Fruit fly (Drosophila melanogaster) whole organism, embryonic: ENCODE measurements around the gene CG13465.
A peak's percentile ranks its signal among the peaks of the same experiment; 100 is the strongest.

Experiments used
- ATbp ChIP-seq: fragments of 200-800 bp; sonication (Bioruptor generic); optimal IDR thresholded peaks from 2 replicates; lab custom pipeline; 2017; ENCODE audit warnings: missing biosample characterization, mild to moderate bottlenecking, missing genetic modification characterization, missing genetic modification reagents
- B-H1 ChIP-seq: fragments of 200-800 bp; sonication (Bioruptor generic); IDR thresholded peaks from 3 replicates; pipeline ENCODE4 v1.3.6; 2022; ENCODE audit warnings: missing biosample characterization, missing genetic modification characterization
- BtbVII ChIP-seq: fragments of 200-800 bp; sonication (Bioruptor generic); optimal IDR thresholded peaks from 3 replicates; lab custom pipeline; 2017; ENCODE audit warnings: missing biosample characterization, mild to moderate bottlenecking, missing genetic modification characterization
- CG11085 ChIP-seq: fragments of 200-800 bp; sonication (Bioruptor generic); IDR thresholded peaks from 2 replicates; pipeline ENCODE4 v1.3.6; 2022; ENCODE audit warnings: missing biosample characterization, missing genetic modification characterization
- CG11398 ChIP-seq: fragments of 200-800 bp; sonication (Bioruptor generic); optimal IDR thresholded peaks from 2 replicates; lab custom pipeline; 2016; ENCODE audit warnings: missing biosample characterization, missing genetic modification characterization
- CG11456 ChIP-seq: fragments of 200-800 bp; sonication (Bioruptor generic); IDR thresholded peaks from 3 replicates; pipeline ENCODE4 v1.3.6; 2022; ENCODE audit warnings: missing biosample characterization, missing genetic modification characterization
- CG12155 ChIP-seq: fragments of 200-800 bp; sonication (Bioruptor generic); optimal IDR thresholded peaks from 3 replicates; lab custom pipeline; 2016; ENCODE audit warnings: missing biosample characterization, missing genetic modification characterization
- CG13624 ChIP-seq: fragments of 200-800 bp; sonication (Bioruptor generic); optimal IDR thresholded peaks from 2 replicates; lab custom pipeline; 2016; ENCODE audit warnings: missing biosample characterization, missing genetic modification characterization
- CG14014 ChIP-seq: fragments of 200-800 bp; sonication (Bioruptor generic); IDR thresholded peaks from 2 replicates; pipeline ENCODE4 v1.3.6; 2022; ENCODE audit warnings: missing biosample characterization, missing genetic modification characterization
- CG15011 ChIP-seq: fragments of 200-800 bp; sonication (Bioruptor generic); optimal IDR thresholded peaks from 3 replicates; lab custom pipeline; 2018; ENCODE audit warnings: missing biosample characterization, mild to moderate bottlenecking, missing genetic modification characterization
- CG15601 ChIP-seq: fragments of 200-800 bp; sonication (Bioruptor generic); optimal IDR thresholded peaks from 3 replicates; lab custom pipeline; 2019; ENCODE audit warnings: missing biosample characterization, mild to moderate bottlenecking, missing genetic modification characterization, moderate library complexity
- CG1603 ChIP-seq: fragments of 200-800 bp; sonication (Bioruptor generic); optimal IDR thresholded peaks from 2 replicates; lab custom pipeline; 2019; ENCODE audit warnings: missing biosample characterization, mild to moderate bottlenecking, missing genetic modification characterization, moderate library complexity
- CG17568 ChIP-seq: fragments of 200-800 bp; sonication (Bioruptor generic); optimal IDR thresholded peaks from 2 replicates; lab custom pipeline; 2018; ENCODE audit warnings: missing biosample characterization, mild to moderate bottlenecking, missing genetic modification characterization, moderate library complexity
- CG2116 ChIP-seq: fragments of 200-800 bp; sonication (Bioruptor generic); optimal IDR thresholded peaks from 3 replicates; lab custom pipeline; 2018; ENCODE audit warnings: missing biosample characterization, mild to moderate bottlenecking, missing genetic modification characterization
- CG2199 ChIP-seq: fragments of 200-800 bp; sonication (Bioruptor generic); IDR thresholded peaks from 3 replicates; pipeline ENCODE4 v1.3.6; 2022; ENCODE audit warnings: missing biosample characterization, missing genetic modification characterization
- CG3847 ChIP-seq: fragments of 200-800 bp; sonication (Bioruptor generic); IDR thresholded peaks from 2 replicates; pipeline ENCODE4 v1.3.6; 2022; ENCODE audit warnings: missing biosample characterization, missing genetic modification characterization
- CG4282 ChIP-seq: fragments of 200-800 bp; sonication (Bioruptor generic); optimal IDR thresholded peaks from 2 replicates; lab custom pipeline; 2016; ENCODE audit warnings: missing biosample characterization, missing genetic modification characterization
- CG4328 ChIP-seq: fragments of 200-800 bp; sonication (Bioruptor generic); optimal IDR thresholded peaks from 3 replicates; lab custom pipeline; 2017; ENCODE audit warnings: missing biosample characterization, missing genetic modification reagents, missing genetic modification characterization
- CG6813 ChIP-seq: fragments of 200-800 bp; sonication (Bioruptor generic); optimal IDR thresholded peaks from 2 replicates; lab custom pipeline; 2017; ENCODE audit warnings: missing biosample characterization, missing genetic modification characterization, mild to moderate bottlenecking, moderate library complexity, missing genetic modification reagents
- CG6854 ChIP-seq: fragments of 200-800 bp; sonication (Bioruptor generic); optimal IDR thresholded peaks from 3 replicates; lab custom pipeline; 2017; ENCODE audit warnings: missing biosample characterization, mild to moderate bottlenecking, missing genetic modification characterization
- CG7556 ChIP-seq: fragments of 200-800 bp; sonication (Bioruptor generic); optimal IDR thresholded peaks from 2 replicates; lab custom pipeline; 2017; ENCODE audit warnings: missing biosample characterization, mild to moderate bottlenecking, missing genetic modification characterization
- CG9727 ChIP-seq: fragments of 200-800 bp; sonication (Bioruptor generic); optimal IDR thresholded peaks from 3 replicates; lab custom pipeline; 2017; ENCODE audit warnings: missing biosample characterization, mild to moderate bottlenecking, missing genetic modification characterization
- CG9932 ChIP-seq: fragments of 200-800 bp; sonication (Bioruptor generic); IDR thresholded peaks from 2 replicates; pipeline ENCODE4 v1.3.6; 2022; ENCODE audit warnings: missing biosample characterization, missing genetic modification characterization
- CoRest ChIP-seq: fragments of 200-800 bp; sonication (Bioruptor generic); optimal IDR thresholded peaks from 3 replicates; lab custom pipeline; 2018; ENCODE audit warnings: missing biosample characterization, mild to moderate bottlenecking, missing genetic modification characterization, moderate library complexity
- D ChIP-seq, 2 experiments: fragments of 200-800 bp in 1 of 2; fragments of >200 bp in 1 of 2; sonication (Bioruptor generic) in 1 of 2; optimal IDR thresholded peaks; 2 replicates in 1 of 2; 3 replicates in 1 of 2; lab custom pipeline; 2017; ENCODE audit warnings: mild to moderate bottlenecking in 1 of 2, missing biosample characterization in 1 of 2, missing genetic modification characterization in 1 of 2, missing genetic modification reagents in 1 of 2
- Dip2 ChIP-seq: fragments of 200-800 bp; sonication (Bioruptor generic); IDR thresholded peaks from 2 replicates; pipeline ENCODE4 v1.3.6; 2022; ENCODE audit warnings: missing biosample characterization, missing genetic modification characterization
- Doc3 ChIP-seq: fragments of 200-800 bp; sonication (Bioruptor generic); IDR thresholded peaks from 3 replicates; pipeline ENCODE4 v1.3.6; 2022; ENCODE audit warnings: missing biosample characterization, missing genetic modification characterization; ENCODE audit not compliant: partially characterized antibody
- Drgx ChIP-seq: fragments of 200-800 bp; sonication (Bioruptor generic); IDR thresholded peaks from 2 replicates; pipeline ENCODE4 v1.3.6; 2022; ENCODE audit warnings: missing biosample characterization, missing genetic modification characterization
- Fer1 ChIP-seq: fragments of 200-800 bp; sonication (Bioruptor generic); optimal IDR thresholded peaks from 2 replicates; lab custom pipeline; 2017; ENCODE audit warnings: missing biosample characterization, mild to moderate bottlenecking, missing genetic modification characterization
- HLHmδ ChIP-seq: fragments of 200-800 bp; sonication (Bioruptor generic); optimal IDR thresholded peaks from 2 replicates; lab custom pipeline; 2018; ENCODE audit warnings: missing biosample characterization, mild to moderate bottlenecking, missing genetic modification characterization, moderate library complexity
- Mad ChIP-seq: fragments of 200-800 bp; sonication (Bioruptor generic); optimal IDR thresholded peaks from 2 replicates; lab custom pipeline; 2016; ENCODE audit warnings: missing biosample characterization, missing genetic modification characterization
- Oaz ChIP-seq: fragments of 200-800 bp; sonication (Bioruptor generic); IDR thresholded peaks from 2 replicates; pipeline ENCODE4 v1.3.6; 2022; ENCODE audit warnings: missing biosample characterization, missing genetic modification characterization
- Optix ChIP-seq: fragments of 200-800 bp; sonication (Bioruptor generic); IDR thresholded peaks from 3 replicates; pipeline ENCODE4 v1.3.6; 2022; ENCODE audit warnings: missing biosample characterization, missing genetic modification characterization
- Scr ChIP-seq: fragments of 200-800 bp; sonication (Bioruptor generic); IDR thresholded peaks from 2 replicates; pipeline ENCODE4 v1.3.6; 2022; ENCODE audit warnings: missing biosample characterization, missing genetic modification characterization; ENCODE audit not compliant: partially characterized antibody
- Sry-δ ChIP-seq: fragments of 200-800 bp; sonication (Bioruptor generic); optimal IDR thresholded peaks from 2 replicates; lab custom pipeline; 2016; ENCODE audit warnings: missing biosample characterization, missing genetic modification characterization
- Stat92E ChIP-seq, 3 experiments: fragments of >200 bp in 2 of 3; fragments of 200-800 bp in 1 of 3; sonication (Bioruptor generic) in 1 of 3; optimal IDR thresholded peaks; 2 replicates each; lab custom pipeline; 2017 to 2019; ENCODE audit warnings: missing biosample characterization in 3 of 3, missing genetic modification characterization in 3 of 3, mild to moderate bottlenecking in 1 of 3, moderate library complexity in 1 of 3
- ap ChIP-seq: fragments of 200-800 bp; sonication (Bioruptor generic); IDR thresholded peaks from 2 replicates; pipeline ENCODE4 v1.3.6; 2022; ENCODE audit warnings: missing biosample characterization, missing genetic modification characterization
- bbx ChIP-seq: fragments of 200-800 bp; sonication (Bioruptor generic); IDR thresholded peaks from 2 replicates; pipeline ENCODE4 v1.3.6; 2022; ENCODE audit warnings: missing biosample characterization, missing genetic modification characterization; ENCODE audit not compliant: partially characterized antibody
- btn ChIP-seq: fragments of 200-800 bp; sonication (Bioruptor generic); optimal IDR thresholded peaks from 2 replicates; lab custom pipeline; 2016; ENCODE audit warnings: missing biosample characterization, missing genetic modification characterization
- ci ChIP-seq: fragments of 200-800 bp; sonication (Bioruptor generic); IDR thresholded peaks from 3 replicates; pipeline ENCODE4 v1.3.6; 2022; ENCODE audit warnings: missing biosample characterization, missing genetic modification characterization
- dmrt11E ChIP-seq: fragments of 200-800 bp; sonication (Bioruptor generic); optimal IDR thresholded peaks from 3 replicates; lab custom pipeline; 2018; ENCODE audit warnings: missing biosample characterization, mild to moderate bottlenecking, missing genetic modification characterization, moderate library complexity
- fd3F ChIP-seq: fragments of 200-800 bp; sonication (Bioruptor generic); optimal IDR thresholded peaks from 2 replicates; lab custom pipeline; 2018; ENCODE audit warnings: missing biosample characterization, mild to moderate bottlenecking, missing genetic modification characterization, moderate library complexity
- hth ChIP-seq: fragments of >200 bp; optimal IDR thresholded peaks from 2 replicates; lab custom pipeline; 2017; ENCODE audit warnings: inconsistent platforms
- insv ChIP-seq, 2 experiments: fragments of 200-800 bp; sonication (Bioruptor generic); optimal IDR thresholded peaks; 3 replicates each; lab custom pipeline; 2016 to 2018; ENCODE audit warnings: missing biosample characterization in 2 of 2, missing genetic modification characterization in 2 of 2
- jumu ChIP-seq: fragments of 200-800 bp; sonication (Bioruptor generic); optimal IDR thresholded peaks from 3 replicates; lab custom pipeline; 2016; ENCODE audit warnings: missing biosample characterization, missing genetic modification characterization
- lab ChIP-seq: fragments of 200-800 bp; sonication (Bioruptor generic); optimal IDR thresholded peaks from 3 replicates; lab custom pipeline; 2017; ENCODE audit warnings: missing biosample characterization, missing genetic modification characterization, mild to moderate bottlenecking, moderate library complexity, missing genetic modification reagents
- nau ChIP-seq: fragments of 200-800 bp; sonication (Bioruptor generic); optimal IDR thresholded peaks from 3 replicates; lab custom pipeline; 2017; ENCODE audit warnings: missing biosample characterization, mild to moderate bottlenecking, missing genetic modification characterization, missing genetic modification reagents
- nerfin-2 ChIP-seq: fragments of 200-800 bp; sonication (Bioruptor generic); IDR thresholded peaks from 2 replicates; pipeline ENCODE4 v1.3.6; 2022; ENCODE audit warnings: missing biosample characterization, missing genetic modification characterization; ENCODE audit not compliant: partially characterized antibody
- sd ChIP-seq: fragments of 200-800 bp; sonication (Bioruptor generic); optimal IDR thresholded peaks from 3 replicates; lab custom pipeline; 2018; ENCODE audit warnings: missing biosample characterization, mild to moderate bottlenecking, missing genetic modification characterization, moderate library complexity
- zen2 ChIP-seq: fragments of 200-800 bp; sonication (Bioruptor generic); IDR thresholded peaks from 3 replicates; pipeline ENCODE4 v1.3.6; 2022; ENCODE audit warnings: missing biosample characterization, missing genetic modification characterization; ENCODE audit not compliant: partially characterized antibody

Gene CG13465

DNA sequence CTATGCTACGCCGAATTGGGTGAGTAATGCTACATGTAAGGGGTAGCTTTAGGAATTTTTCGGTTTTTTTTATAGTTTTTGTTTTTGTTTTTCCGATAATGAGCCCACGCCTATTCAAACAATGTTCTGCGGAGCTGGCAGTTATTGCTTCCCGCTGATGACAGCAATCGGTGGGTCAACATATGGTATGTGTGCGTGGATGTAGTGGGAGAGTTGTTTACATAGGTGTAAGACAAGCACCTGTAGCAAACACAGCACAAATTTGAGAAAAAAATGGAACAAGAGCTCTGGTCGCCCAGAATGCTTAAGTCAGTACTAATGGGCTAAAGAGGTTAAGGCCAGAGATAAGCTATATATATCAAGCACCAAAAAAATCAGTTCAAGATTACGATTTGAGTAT, 44.1 kb upstream of the CG13465 start (continued):
- no peak for TF ChIP-seq CG3847
- TF ChIP-seq CG6813 (GFP tag; lab: Kevin White, UChicago): peak; percentile 48
- no peak for TF ChIP-seq Mad
- TF ChIP-seq Doc3 (GFP tag; lab: Robert Waterston, UW): no peak
- no peak for TF ChIP-seq CG11456 (GFP tag; lab: Robert Waterston, UW)
- TF ChIP-seq ci (GFP tag; lab: Robert Waterston, UW): peak; percentile 34; the same call in 1 of the 3 replicates
- 0 out of 3 replicates have a peak, but pooled peaks have one; percentile 23 for TF ChIP-seq CG2199
- peak; percentile 18; the same call in 1 of the 2 replicates for TF ChIP-seq CG9932
- no peak for TF ChIP-seq btn (GFP tag; lab: Kevin White, UChicago)
- TF ChIP-seq CG1603 (tag; lab: Kevin White, UChicago): no peak
- no peak for TF ChIP-seq Oaz (GFP tag; lab: Robert Waterston, UW)
- no peak for TF ChIP-seq Sry-δ (GFP tag; lab: Kevin White, UChicago)
- peak; percentile 37 for TF ChIP-seq ATbp (GFP tag; lab: Kevin White, UChicago)
- TF ChIP-seq Drgx (GFP tag; lab: Robert Waterston, UW): no peak
- no peak for TF ChIP-seq bbx (GFP tag; lab: Robert Waterston, UW)
- no peak for TF ChIP-seq CG11085 (GFP tag; lab: Robert Waterston, UW)
- TF ChIP-seq B-H1 (GFP tag; lab: Robert Waterston, UW): no peak
- peak; percentile 3 for TF ChIP-seq BtbVII
- no peak for TF ChIP-seq nerfin-2 (GFP tag; lab: Robert Waterston, UW)
- no peak for TF ChIP-seq CG15011 (GFP tag; lab: Kevin White, UChicago)
- no peak for TF ChIP-seq CG12155 (GFP tag; lab: Kevin White, UChicago)
- no peak for TF ChIP-seq CG14014 (GFP tag; lab: Robert Waterston, UW)
- peak; percentile 12 for TF ChIP-seq CG17568 (GFP tag; lab: Kevin White, UChicago)
- TF ChIP-seq CoRest (tag; lab: Kevin White, UChicago): no peak
- peak; percentile 1 for TF ChIP-seq CG9727 (GFP tag; lab: Kevin White, UChicago)
- TF ChIP-seq CG13624 (GFP tag; lab: Kevin White, UChicago): no peak
- TF ChIP-seq Dip2 (GFP tag; lab: Robert Waterston, UW): no peak
- TF ChIP-seq jumu (GFP tag; lab: Kevin White, UChicago): no peak
- peak; percentile 41 for TF ChIP-seq HLHmδ (GFP tag; lab: Kevin White, UChicago)
- TF ChIP-seq CG11398 (GFP tag; lab: Kevin White, UChicago): no peak
- TF ChIP-seq insv (GFP tag; optimal IDR thresholded peaks at IDR 0.05; lab: Kevin White, UChicago): no peak
- no peak for TF ChIP-seq ap (GFP tag; lab: Robert Waterston, UW)
- TF ChIP-seq Optix (GFP tag; lab: Robert Waterston, UW): no peak
- TF ChIP-seq CG6854 (GFP tag; lab: Kevin White, UChicago): no peak
- no peak for TF ChIP-seq CG2116 (GFP tag; lab: Kevin White, UChicago)
- no peak for TF ChIP-seq Scr
- TF ChIP-seq D (optimal IDR thresholded peaks at IDR 0.05; lab: Kevin White, UChicago): no peak
- TF ChIP-seq D (GFP tag; optimal IDR thresholded peaks at IDR 0.05; lab: Kevin White, UChicago): no peak
- TF ChIP-seq CG15601: no peak
- TF ChIP-seq CG4328 (GFP tag; lab: Kevin White, UChicago): no peak
- TF ChIP-seq Fer1 (GFP tag; lab: Kevin White, UChicago): no peak
- TF ChIP-seq Stat92E (GFP tag; optimal IDR thresholded peaks at IDR 0.05; lab: Kevin White, UChicago): no peak
- no peak for TF ChIP-seq CG7556 (GFP tag; lab: Kevin White, UChicago)
- TF ChIP-seq CG4282 (GFP tag; lab: Kevin White, UChicago): no peak
- no peak for TF ChIP-seq zen2 (GFP tag; lab: Robert Waterston, UW)
- no peak for TF ChIP-seq nau
- peak; percentile 25 for TF ChIP-seq sd (tag; lab: Kevin White, UChicago)
- TF ChIP-seq hth (lab: Kevin White, UChicago): no peak
- no peak for TF ChIP-seq fd3F (GFP tag; lab: Kevin White, UChicago)
- TF ChIP-seq dmrt11E (tag; lab: Kevin White, UChicago): no peak
- peak; percentile 55 for TF ChIP-seq lab (GFP tag; lab: Kevin White, UChicago)
